Fruit fly (Drosophila melanogaster) Kc167 (cell line): Measurements from ENCODE around the gene Pli.

ENCODE experiments used
- Myc ChIP-seq: fragments of >200 bp; optimal IDR thresholded peaks from 2 replicates; lab custom pipeline; 2017; ENCODE audit warnings: missing external identifiers
- Sin3A ChIP-seq: fragments of >200 bp; optimal IDR thresholded peaks from 2 replicates; lab custom pipeline; 2018; ENCODE audit warnings: missing external identifiers
- h ChIP-seq: fragments of >200 bp; optimal IDR thresholded peaks from 3 replicates; lab custom pipeline; 2018; ENCODE audit warnings: missing external identifiers
- insv ChIP-seq: fragments of >200 bp; optimal IDR thresholded peaks from 3 replicates; lab custom pipeline; 2018; ENCODE audit warnings: missing external identifiers
- psq ChIP-seq: fragments of >200 bp; optimal IDR thresholded peaks from 2 replicates; lab custom pipeline; 2017; ENCODE audit warnings: missing external identifiers
- ttk ChIP-seq: sonication (Bioruptor generic); optimal IDR thresholded peaks from 2 replicates; lab custom pipeline; 2017; ENCODE audit warnings: missing external identifiers

Pli gene

DNA sequence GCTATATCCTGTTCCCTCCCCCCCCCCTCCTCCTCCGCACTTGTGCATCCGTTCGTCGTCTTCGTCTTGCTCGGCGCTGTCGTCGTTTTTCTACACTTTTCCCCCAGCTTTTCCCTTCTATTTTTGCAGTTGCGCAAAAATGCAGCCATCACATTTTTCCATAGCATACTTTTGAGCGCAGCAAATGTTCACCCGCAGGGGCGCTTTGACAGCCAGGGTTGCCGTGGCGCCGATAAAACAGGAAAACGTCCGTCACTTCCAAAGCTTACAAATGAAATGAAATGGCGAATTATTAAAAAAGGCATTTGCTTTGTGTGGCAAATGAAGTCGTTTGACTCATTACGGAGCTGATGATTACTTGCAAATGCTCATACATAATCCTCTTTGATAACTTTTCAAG is 12.7 kb upstream of the Pli start:
- TF ChIP-seq ttk (no peak), h (lab: Kevin White, UChicago) (no peak), psq (no peak), insv (lab: Kevin White, UChicago) (no peak), Myc (lab: Kevin White, UChicago) (no peak), Sin3A (lab: Kevin White, UChicago) (no peak)

DNA sequence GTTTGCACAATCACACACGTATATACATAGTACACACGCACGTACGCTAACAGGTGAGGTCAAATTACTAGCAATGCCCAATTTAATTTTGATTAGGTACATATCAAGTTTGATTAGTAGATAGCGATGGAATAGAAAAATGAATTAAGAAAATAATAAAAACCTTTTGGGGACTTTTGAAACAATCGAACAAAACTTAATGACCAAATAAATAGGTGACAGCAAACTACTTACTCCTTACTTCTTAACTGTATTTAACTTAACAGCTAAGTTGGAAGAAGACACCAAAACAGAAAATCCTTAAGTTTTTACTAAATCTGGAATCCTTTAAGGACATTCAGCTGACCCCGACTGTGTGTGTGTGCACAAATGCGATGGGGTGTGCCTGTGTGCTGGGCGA is 12.2 kb upstream of the Pli start:
- TF ChIP-seq psq (no peak), ttk (no peak), Myc (lab: Kevin White, UChicago) (no peak), insv (lab: Kevin White, UChicago) (no peak), h (lab: Kevin White, UChicago) (no peak), Sin3A (lab: Kevin White, UChicago) (no peak)

DNA sequence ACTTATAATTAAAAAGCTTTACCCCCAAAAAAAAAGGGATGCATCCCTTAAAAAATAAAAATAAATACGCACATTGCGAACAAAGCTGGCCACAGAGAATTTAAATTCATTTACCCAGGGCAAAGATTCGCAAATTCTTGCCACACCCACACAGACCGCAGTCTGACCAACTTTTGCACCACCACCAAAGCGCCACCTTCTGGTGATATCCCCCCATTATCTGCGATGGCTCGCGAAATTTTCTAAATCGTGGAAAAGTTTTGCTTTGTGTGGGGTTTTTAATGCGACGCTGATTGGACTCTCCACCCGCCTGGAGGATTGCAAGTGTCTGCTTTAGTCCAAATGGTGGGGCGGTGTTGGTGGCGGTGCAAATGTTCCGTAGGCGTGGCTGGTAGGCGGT is 10.2 kb upstream of the Pli start:
- TF ChIP-seq Sin3A (lab: Kevin White, UChicago): no peak
- TF ChIP-seq h (lab: Kevin White, UChicago): no peak
- no peak for TF ChIP-seq Myc (lab: Kevin White, UChicago)

DNA sequence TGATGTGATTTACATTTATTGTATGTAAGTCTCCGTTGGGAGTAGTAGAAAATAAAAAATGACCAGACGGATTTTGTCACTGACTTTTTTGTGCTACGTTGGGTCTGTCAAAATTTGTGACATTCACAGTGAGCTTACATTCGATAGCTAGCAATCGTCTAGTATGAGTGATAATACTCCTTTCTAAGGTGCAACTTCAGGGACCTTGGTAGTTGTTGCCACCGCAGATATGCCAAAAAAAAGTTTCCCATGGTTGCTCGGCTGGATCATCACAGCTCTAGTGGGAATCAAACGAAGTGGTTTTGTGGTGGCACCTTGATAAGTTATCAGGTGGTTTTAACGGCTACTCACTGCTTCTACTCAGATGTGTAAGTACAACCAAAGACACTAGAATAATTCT is 3.6 kb upstream of the Pli start, which contains the start of gene tbrd-1:
Gene tbrd-1 (minus strand): TSS at position 101 of the 400 bp plus-strand sequence.
- no peak for TF ChIP-seq ttk
- TF ChIP-seq h (lab: Kevin White, UChicago): no peak
- no peak for TF ChIP-seq Sin3A (lab: Kevin White, UChicago)
- no peak for TF ChIP-seq psq
- TF ChIP-seq insv (lab: Kevin White, UChicago): no peak
- TF ChIP-seq Myc (lab: Kevin White, UChicago): no peak

DNA sequence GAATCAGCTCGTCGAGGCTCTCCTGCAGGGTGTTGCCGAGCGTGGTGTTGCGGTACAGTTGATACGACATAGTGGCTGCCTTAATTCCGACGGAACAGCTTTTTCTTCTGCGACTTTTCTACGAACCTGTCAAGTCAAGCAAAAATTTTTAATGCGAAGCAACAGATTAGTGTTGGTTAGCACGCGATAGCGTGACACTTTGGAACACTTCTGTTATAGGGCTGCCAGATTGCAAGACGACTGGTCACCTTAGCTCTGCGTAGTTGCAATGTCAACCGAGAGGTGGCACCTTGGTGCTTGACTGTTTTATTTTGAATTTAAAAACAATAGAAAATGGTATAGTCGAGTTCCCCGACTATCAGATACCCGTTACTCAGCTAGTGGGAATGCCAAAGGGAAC is 1.0 kb upstream of the Pli start, which contains the start of gene TfIIA-S:
Gene TfIIA-S (minus strand): TSS at position 175 of the 400 bp plus-strand sequence.
- no peak for TF ChIP-seq h (lab: Kevin White, UChicago)
- no peak for TF ChIP-seq ttk
- no peak for TF ChIP-seq Sin3A (lab: Kevin White, UChicago)
- no peak for TF ChIP-seq insv (lab: Kevin White, UChicago)
- TF ChIP-seq psq: no peak
- no peak for TF ChIP-seq Myc (lab: Kevin White, UChicago)

DNA sequence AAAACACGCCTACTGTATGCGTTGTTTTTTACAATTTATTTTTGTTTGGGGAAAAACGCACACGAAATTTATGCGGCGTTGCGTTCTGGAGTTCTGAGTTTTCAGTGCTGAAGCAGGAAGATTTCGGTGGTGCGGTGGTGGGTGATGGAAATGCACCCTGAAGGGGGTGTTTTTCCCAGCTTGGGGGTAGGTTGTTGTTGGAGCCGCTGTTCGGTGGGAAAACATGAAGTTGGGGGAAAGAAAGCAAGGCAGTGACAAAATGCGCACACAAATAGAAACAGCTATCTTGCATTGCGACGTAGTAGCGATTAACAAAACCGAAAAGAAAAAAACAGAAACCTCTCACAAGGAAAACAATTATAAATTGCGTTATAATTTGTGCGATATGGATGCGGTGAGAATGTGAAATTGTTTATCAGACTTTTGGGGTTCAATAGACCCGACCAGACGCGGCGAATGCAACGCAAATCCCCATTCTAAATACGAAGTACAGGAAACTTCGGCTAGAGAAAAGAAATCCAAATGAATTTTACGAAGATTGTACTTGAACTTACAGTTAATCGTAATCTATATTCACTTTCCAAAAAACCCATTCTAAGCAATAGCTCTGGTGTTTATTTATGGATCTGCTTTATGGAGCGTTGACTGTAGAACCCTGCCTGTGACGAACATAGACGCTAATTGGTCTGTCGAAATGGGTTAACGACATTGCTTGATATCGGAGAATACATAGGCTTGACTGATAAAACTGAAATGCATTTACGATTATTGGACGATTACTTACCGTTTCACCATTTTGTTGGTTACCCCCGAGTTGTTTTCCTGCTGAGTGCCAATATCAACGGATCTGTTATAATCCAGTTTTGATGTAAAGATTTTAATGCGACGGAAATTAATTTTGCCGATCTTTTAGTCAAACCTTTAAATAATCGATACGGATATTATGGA is 1.3 kb downstream of the Pli start:
- TF ChIP-seq Sin3A (lab: Kevin White, UChicago) (no peak), psq (no peak), Myc (lab: Kevin White, UChicago) (no peak), ttk (no peak), h (lab: Kevin White, UChicago) (no peak), insv (lab: Kevin White, UChicago) (no peak)

DNA sequence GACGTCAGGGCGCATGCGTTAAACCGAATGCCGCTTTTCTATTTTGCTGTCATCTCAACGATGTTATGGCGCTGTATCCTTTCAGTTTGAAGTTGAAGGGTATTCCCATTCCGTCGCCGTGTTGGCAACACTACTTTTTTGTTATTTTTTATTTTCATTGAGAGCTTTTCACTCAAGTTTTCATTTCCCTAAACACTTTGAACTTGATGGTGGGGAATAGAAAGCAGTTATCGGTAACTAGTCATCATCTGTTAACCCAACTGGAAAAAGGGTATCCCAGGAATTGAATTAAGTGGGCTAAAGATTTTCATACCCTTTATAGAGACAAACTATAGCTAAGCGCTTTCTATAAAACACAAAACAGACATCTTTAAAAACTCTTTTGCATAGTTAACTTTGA is 2.3 kb downstream of the Pli start:
- TF ChIP-seq psq (no peak), Myc (lab: Kevin White, UChicago) (no peak), Sin3A (lab: Kevin White, UChicago) (no peak), ttk (no peak), h (lab: Kevin White, UChicago) (no peak), insv (lab: Kevin White, UChicago) (no peak)

DNA sequence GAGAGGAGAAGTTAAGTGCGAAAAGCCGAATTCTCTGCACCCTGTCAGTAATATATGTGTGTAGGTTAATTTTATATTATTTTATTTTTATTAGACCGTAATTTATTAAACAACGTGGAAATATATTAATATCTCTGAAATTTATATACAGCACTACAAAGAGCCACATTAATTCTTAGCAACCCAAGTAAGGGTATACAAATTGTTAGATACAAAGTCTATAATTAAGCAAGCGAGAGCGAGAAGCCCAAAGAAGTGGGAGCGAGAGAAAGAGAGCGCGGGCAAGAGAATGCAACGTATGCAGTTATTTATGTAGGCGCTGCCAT is 2.8 kb downstream of the Pli start:
- no peak for TF ChIP-seq Myc (lab: Kevin White, UChicago)
- no peak for TF ChIP-seq psq
- no peak for TF ChIP-seq h (lab: Kevin White, UChicago)
- TF ChIP-seq ttk: no peak
- no peak for TF ChIP-seq Sin3A (lab: Kevin White, UChicago)
- no peak for TF ChIP-seq insv (lab: Kevin White, UChicago)

DNA sequence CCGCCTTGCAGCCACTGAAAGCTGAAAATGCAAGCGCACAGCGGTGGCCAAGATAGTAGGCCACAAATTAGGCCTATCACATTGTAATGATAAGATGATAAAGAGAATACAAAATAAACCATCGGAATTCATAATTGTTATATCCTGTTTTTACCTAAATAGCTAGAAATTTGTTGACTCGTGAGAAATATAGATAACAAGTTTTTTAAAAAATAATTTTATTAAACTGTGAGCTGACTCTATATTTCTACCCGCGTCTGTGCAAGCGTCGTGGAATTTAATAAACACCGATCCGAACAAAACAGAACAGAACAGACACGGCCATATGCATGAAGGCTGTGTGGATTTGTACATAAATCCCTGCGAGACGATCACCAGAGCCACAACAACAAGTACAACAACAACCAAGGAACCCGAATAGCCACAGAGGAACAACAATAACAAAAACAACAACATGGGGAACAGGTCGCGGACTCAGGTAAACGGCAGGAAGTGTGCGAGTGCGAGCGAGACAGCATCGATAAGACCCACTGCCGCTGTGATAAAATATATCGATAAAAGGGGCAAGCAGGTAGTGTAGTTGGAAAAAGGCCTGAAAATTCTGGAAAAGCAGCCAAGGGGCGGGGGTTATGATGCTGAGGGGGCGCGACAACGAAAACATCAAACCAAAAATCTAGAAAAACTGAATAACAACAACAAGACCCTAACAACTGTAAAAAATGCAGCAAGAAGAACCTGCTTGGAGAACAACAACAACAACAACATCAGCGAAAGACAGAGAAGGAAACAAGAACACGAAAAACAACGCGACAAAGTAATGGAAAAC is 3.4 kb downstream of the Pli start:
- TF ChIP-seq h (lab: Kevin White, UChicago) (no peak), insv (lab: Kevin White, UChicago) (no peak), psq (no peak), ttk (no peak)

DNA sequence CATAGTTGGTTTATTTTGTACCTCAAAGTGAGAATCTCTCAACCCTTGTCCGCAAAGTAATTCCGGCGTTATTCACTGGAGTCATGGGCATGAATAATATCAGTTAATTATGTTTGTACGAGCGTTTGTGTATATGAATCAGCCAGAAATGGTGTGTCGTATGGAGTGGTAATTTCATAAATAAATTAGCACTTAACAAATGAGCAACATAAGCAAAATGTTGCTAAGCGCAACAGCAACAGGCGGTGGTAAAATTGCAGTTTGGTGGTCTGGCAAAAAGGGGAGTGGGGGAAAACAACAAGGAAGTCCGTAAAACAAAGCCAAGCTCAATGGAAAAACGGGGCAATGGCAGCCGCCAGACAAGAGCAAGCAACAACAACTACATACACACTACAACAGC is 4.2 kb downstream of the Pli start:
- TF ChIP-seq insv (lab: Kevin White, UChicago) (no peak), Sin3A (lab: Kevin White, UChicago) (no peak), psq (no peak), ttk (no peak)

DNA sequence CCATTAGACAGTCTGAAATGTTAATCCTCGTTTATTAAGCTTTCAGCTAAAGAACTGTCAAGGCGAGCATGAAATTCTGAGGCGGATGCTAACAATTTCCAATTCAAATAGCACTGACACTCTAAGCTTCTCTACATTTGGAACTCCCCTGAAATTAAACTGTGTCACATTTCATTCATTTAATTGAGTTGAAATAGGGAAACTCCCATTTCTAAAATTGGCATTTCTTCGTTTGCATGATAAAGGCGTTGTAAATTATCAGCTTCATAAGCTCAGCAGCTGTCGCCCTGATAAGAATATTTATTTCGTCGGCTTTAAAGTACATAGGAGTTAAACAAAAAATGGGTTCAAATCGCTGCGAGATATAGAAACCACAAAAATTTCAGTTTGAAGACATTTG is 4.7 kb downstream of the Pli start:
- TF ChIP-seq insv (lab: Kevin White, UChicago): no peak
- no peak for TF ChIP-seq psq
- no peak for TF ChIP-seq h (lab: Kevin White, UChicago)
- TF ChIP-seq Myc (lab: Kevin White, UChicago): no peak
- TF ChIP-seq Sin3A (lab: Kevin White, UChicago): no peak
- no peak for TF ChIP-seq ttk

DNA sequence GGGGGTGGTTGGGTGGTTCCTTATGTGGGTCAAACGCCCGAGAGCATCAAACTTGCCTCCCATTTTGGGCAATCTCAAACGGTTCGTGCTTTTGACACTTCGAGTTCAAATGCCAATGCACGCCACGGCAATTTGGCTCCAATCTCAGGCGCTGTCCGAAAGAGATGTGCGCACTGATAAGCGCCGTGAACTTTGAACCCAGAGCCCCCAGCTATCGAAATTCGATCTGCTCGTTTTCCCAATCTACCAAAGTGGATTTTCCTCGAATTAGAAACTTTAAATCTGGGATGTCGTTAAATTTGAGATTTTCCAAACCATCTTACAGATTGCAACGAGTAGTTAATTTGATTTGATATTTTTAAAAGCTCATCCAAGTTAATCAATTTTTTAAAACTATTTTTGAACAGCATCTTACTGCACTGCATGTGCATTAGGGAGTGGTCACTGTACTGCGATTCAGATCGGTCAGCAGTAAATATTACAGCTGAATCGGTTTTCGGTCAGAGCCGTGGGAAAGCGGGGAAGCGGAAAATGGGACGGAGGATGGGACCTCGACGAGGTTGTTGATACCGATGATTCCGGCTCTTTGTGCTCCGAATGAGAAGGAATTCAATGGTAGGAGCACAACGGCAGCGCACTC is 5.6 kb downstream of the Pli start:
- TF ChIP-seq Sin3A (lab: Kevin White, UChicago) (no peak), psq (no peak), ttk (no peak), h (lab: Kevin White, UChicago) (no peak), Myc (lab: Kevin White, UChicago) (no peak), insv (lab: Kevin White, UChicago) (no peak)
